Fruit fly (Drosophila melanogaster): ENCODE data around the gene CG17078.
A peak's percentile ranks its signal among the peaks of the same experiment; 100 is the strongest.

Gene CG17078

DNA sequence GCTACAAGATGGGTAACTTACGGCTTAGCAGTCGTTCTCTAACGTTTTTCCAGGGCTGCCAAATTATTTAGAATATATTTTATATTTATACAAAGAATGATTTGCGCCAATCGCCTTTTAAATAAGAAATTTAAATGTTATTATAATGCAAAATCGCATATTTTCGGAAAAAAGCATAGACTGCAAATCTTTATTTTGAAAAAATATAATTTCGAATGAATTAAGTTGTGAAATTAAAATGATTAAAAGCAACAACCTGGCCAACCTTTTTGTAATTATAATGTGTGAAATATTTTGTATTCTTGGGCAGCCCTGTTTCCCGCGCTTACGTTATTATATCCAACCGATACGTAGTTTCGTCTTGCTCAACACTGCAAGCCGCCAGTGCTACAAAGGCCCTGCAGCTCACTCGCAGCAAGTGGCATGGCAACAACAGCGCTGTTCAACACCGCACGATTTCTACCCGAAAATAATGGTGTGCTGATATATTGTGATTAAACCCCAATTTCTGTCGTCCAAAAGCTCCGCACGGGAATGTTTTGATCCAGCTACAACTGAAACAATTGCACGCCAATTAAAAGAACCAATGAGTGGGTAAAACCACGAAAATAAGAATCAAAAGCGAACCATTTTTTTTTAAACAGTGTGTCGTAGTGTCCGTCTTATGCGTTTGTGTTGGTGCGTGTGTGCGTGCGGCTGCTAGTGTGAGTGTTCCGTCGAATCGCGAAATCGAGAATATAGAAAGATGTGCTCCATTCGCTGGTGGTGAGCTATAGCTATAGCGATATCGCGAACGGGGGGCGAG lies 19.6 kb upstream of the CG17078 start, which contains the start of gene Pi3K21B (continued):
- TF ChIP-seq CG16813 (GFP tag; IDR thresholded peaks at IDR 0.05; ENCODE audit: partially characterized antibody): peak; percentile 34; the same call in 1 of the 3 replicates
- no peak; the same call in 1 of the 2 replicates for TF ChIP-seq Nf-YA (GFP tag; IDR thresholded peaks at IDR 0.05)
- peak; percentile 97 for TF ChIP-seq Antp (GFP tag; optimal IDR thresholded peaks at IDR 0.05)
- peak; percentile 92 for TF ChIP-seq vfl (GFP tag; optimal IDR thresholded peaks at IDR 0.05)
- peak; percentile 68 for TF ChIP-seq Nf-YB (GFP tag; optimal IDR thresholded peaks at IDR 0.05)
- TF ChIP-seq Meics (GFP tag; optimal IDR thresholded peaks at IDR 0.05): peak; percentile 87
- TF ChIP-seq bsh (GFP tag; optimal IDR thresholded peaks at IDR 0.05): peak; percentile 49 to 84
- TF ChIP-seq CG15514 (GFP tag; optimal IDR thresholded peaks at IDR 0.05): peak; percentile 78
- TF ChIP-seq sob (GFP tag; IDR thresholded peaks at IDR 0.05): peak; percentile 93
- no peak for TF ChIP-seq hb (GFP tag; IDR thresholded peaks at IDR 0.05; ENCODE audit: partially characterized antibody)
- TF ChIP-seq CG2129 (GFP tag; IDR thresholded peaks at IDR 0.05; ENCODE audit: partially characterized antibody): no peak
- peak; percentile 79 for TF ChIP-seq CG30431 (GFP tag; optimal IDR thresholded peaks at IDR 0.05)
- peak; percentile 66 for TF ChIP-seq stc (GFP tag; IDR thresholded peaks at IDR 0.05)
- TF ChIP-seq fd64A (GFP tag; optimal IDR thresholded peaks at IDR 0.05): no peak
- TF ChIP-seq slp2 (GFP tag; optimal IDR thresholded peaks at IDR 0.05): peak; percentile 78
- TF ChIP-seq Hmr (GFP tag; optimal IDR thresholded peaks at IDR 0.05): peak; percentile 93
- TF ChIP-seq CG2199 (GFP tag; IDR thresholded peaks at IDR 0.05): no peak
- peak; percentile 95 for TF ChIP-seq CG7786 (GFP tag; optimal IDR thresholded peaks at IDR 0.05)
- peak; percentile 76 for TF ChIP-seq CG11398 (GFP tag; optimal IDR thresholded peaks at IDR 0.05)
- TF ChIP-seq CG15269 (tag; optimal IDR thresholded peaks at IDR 0.05): peak; percentile 93
- TF ChIP-seq da (GFP tag; optimal IDR thresholded peaks at IDR 0.05): peak; percentile 68
- TF ChIP-seq sens-2 (GFP tag; IDR thresholded peaks at IDR 0.05): peak; percentile 59; the same call in 1 of the 2 replicates
- peak; percentile 41; the same call in 2 of the 4 replicates for TF ChIP-seq Dll (GFP tag; IDR thresholded peaks at IDR 0.05; ENCODE audit: partially characterized antibody)
- peak; percentile 80 for TF ChIP-seq CG11695 (GFP tag; IDR thresholded peaks at IDR 0.05)
- TF ChIP-seq sc (optimal IDR thresholded peaks at IDR 0.05): no peak
- peak; percentile 85 for TF ChIP-seq sc (GFP tag; optimal IDR thresholded peaks at IDR 0.05)
- TF ChIP-seq cg (GFP tag; optimal IDR thresholded peaks at IDR 0.05): peak; percentile 98
- peak; percentile 87 for TF ChIP-seq Mad (GFP tag; optimal IDR thresholded peaks at IDR 0.05)
- peak; percentile 87 for TF ChIP-seq CG9215 (GFP tag; IDR thresholded peaks at IDR 0.05)
- peak; percentile 75 for TF ChIP-seq CG3838 (GFP tag; optimal IDR thresholded peaks at IDR 0.05)
- TF ChIP-seq Lpt (GFP tag; optimal IDR thresholded peaks at IDR 0.05): no peak
- peak; percentile 58 for TF ChIP-seq en (GFP tag; optimal IDR thresholded peaks at IDR 0.05)
- TF ChIP-seq dati (GFP tag; IDR thresholded peaks at IDR 0.05): 0 out of 2 replicates have a peak, but pooled peaks have one; percentile 13
- peak; percentile 88 for TF ChIP-seq Side (GFP tag; optimal IDR thresholded peaks at IDR 0.05)
- TF ChIP-seq sna (GFP tag; IDR thresholded peaks at IDR 0.05; ENCODE audit: partially characterized antibody): 0 out of 2 replicates have a peak, but pooled peaks have one; percentile 12
- peak; percentile 86 for TF ChIP-seq Nf-YC (tag; optimal IDR thresholded peaks at IDR 0.05)
- TF ChIP-seq br (optimal IDR thresholded peaks at IDR 0.05): no peak
- peak; percentile 52; the same call in 1 of the 3 replicates for TF ChIP-seq sr (GFP tag; IDR thresholded peaks at IDR 0.05)
- TF ChIP-seq btn (GFP tag; optimal IDR thresholded peaks at IDR 0.05): peak; percentile 69
- TF ChIP-seq HLH3B (GFP tag; IDR thresholded peaks at IDR 0.05): peak; percentile 69
- TF ChIP-seq CG32532 (GFP tag; IDR thresholded peaks at IDR 0.05): peak; percentile 86
- TF ChIP-seq CG9817 (tag; optimal IDR thresholded peaks at IDR 0.05): peak; percentile 93
- TF ChIP-seq CG31441 (GFP tag; IDR thresholded peaks at IDR 0.05): peak; percentile 87
- no peak for TF ChIP-seq vnd (GFP tag; IDR thresholded peaks at IDR 0.05; ENCODE audit: partially characterized antibody)
- peak; percentile 96 for TF ChIP-seq CG30403 (GFP tag; optimal IDR thresholded peaks at IDR 0.05)
- peak; percentile 43; the same call in 1 of the 2 replicates for TF ChIP-seq ro (GFP tag; IDR thresholded peaks at IDR 0.05)
- peak; percentile 58 for TF ChIP-seq Hmx (GFP tag; optimal IDR thresholded peaks at IDR 0.05)
- peak; percentile 100 for TF ChIP-seq Ets65A (GFP tag)
- peak; percentile 59 for TF ChIP-seq NK7.1 (GFP tag; optimal IDR thresholded peaks at IDR 0.05)
- peak; percentile 93 for TF ChIP-seq CG9876 (GFP tag; optimal IDR thresholded peaks at IDR 0.05)
